Fruit fly (Drosophila melanogaster): Measurements from ENCODE around the gene CG42818.

CG42818 gene

DNA sequence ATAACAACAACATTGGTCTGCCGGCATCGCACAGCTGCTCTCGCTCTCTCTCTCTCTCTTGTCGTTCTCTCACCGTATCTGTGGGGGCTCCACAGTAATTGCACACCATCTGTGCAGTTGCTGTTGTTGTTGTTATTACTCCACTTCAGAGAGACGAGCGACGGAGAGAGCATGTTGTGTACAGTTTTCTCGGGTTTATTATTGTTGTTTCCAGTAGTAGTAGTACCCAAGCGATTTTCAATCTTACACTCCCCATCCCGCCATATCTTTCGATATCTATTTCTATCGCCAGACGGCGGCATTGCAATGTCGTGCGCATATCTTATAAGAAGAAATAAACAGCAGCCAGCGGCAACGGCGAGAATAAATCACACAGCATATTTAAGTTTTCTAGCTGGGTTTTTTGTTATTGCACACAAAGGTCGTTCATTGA lies 26.4 kb downstream of the CG42818 start:
- peak; percentile 65 for TF ChIP-seq CG17801 (GFP tag; optimal IDR thresholded peaks at IDR 0.05; ENCODE audit: partially characterized antibody)

DNA sequence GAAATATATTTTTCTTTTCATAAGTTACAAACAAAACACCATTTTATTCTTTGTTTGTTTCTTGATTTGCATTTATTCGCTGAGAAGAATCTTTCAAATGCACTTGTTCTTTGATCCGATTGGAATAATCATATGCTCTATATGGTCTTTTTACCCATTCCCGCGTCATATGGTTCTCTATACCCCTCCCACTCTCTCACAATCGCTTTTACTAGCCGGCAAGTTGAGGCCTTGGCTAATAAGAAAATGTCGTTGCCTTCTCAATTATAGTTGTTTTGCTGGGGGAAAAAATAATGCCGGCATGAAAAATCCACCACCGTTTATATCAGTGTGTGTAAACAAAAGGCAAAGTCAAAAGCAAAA lies 27.1 kb downstream of the CG42818 start:
- TF ChIP-seq CG17801 (GFP tag; optimal IDR thresholded peaks at IDR 0.05; ENCODE audit: partially characterized antibody) = no peak

DNA sequence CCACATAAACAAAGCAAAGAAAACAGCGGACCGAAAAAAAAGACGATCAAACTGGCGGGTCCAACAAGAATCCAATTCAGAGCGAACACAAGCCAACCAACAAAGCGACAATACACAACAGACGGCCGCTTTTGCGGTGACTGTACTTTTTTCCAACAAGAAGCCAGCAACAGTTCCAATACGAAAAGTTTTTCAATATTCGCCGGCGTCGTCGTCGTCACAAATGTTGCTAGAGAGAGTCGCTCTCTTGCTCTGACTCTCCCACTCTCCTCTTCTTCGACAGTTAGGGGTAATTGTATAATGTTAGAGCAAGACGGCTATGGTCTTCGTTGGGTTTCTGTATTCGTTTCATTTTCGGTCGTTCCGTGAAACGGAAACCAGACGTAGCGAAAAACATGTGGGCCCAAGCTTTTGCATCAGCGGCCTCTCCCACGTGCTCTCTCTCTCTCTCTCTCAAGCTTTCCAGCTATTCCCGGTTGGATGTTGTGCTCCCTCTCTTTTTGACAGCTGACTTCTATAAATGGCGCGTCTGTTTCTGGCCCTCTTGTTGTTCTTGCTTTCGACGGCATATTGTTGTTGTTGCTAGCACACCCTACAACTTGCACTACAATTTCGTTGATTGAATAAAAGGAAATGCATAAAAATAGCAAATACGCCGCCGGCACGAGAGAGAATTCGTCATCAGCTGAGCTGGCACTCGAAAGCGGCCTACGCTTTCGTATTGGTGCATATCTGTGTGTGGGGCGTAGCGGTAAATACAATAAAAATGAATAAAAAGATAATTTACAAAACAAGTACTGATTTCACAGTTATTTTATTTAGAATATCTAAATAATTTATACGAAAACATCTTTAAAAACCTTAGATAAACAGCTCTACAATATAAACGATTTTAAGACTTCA lies 27.7 kb downstream of the CG42818 start:
- peak; percentile 90 for TF ChIP-seq CG17801 (GFP tag; optimal IDR thresholded peaks at IDR 0.05; ENCODE audit: partially characterized antibody)

DNA sequence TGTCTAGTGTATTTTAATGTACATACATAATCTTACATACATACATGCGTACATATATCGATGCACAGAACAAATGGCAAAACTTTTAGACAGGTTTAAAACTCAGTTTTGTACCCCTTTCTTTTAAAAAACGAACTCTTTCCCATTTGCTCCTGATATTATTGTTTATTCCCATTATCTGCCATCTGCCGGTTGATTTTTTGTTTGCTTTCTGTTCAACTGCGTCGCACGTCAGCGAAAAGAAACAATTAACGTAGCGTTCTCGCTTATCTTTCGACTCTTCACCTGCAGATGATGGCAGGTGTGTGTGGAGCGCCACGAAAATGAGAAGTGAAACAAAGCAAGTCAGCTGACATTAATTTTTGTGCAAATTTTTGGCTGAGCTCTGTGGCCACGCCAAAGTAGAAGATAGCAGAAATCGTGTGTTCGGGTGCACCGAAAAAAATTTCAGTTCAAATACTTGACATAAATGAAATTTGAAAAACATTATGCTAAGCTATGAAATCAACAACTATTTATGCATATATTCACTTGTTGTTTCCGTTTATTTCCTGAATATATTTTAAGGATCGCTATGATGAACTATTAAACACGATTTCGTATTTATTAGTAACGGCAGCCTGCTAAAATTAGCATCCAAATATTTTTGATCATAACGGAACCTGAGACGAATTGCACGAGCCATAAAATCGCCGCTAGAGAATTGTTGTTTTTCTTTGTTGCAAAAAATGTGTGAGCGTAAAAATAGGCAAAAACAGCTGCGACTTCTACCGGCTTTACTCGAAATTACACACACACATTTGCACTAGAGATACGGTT lies 29.1 kb downstream of the CG42818 start:
- TF ChIP-seq CG17801 (GFP tag; optimal IDR thresholded peaks at IDR 0.05; ENCODE audit: partially characterized antibody) = peak; percentile 43

DNA sequence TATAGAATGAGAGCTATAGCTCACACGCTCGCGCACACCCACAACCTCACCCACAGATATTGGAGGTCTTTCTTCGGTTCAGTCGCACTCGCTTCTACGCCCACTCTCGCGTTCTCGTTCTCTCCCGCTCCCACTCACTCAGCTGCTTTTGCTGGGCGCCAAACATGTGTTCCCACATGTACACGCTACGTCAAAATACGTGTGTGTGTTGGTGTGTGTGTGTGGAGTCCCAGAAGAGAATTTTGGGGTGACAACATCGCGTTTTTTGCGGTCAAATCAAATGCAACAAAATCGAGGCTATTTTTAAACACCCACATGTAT lies 29.7 kb downstream of the CG42818 start:
- no peak for TF ChIP-seq CG17801 (GFP tag; optimal IDR thresholded peaks at IDR 0.05; ENCODE audit: partially characterized antibody)

DNA sequence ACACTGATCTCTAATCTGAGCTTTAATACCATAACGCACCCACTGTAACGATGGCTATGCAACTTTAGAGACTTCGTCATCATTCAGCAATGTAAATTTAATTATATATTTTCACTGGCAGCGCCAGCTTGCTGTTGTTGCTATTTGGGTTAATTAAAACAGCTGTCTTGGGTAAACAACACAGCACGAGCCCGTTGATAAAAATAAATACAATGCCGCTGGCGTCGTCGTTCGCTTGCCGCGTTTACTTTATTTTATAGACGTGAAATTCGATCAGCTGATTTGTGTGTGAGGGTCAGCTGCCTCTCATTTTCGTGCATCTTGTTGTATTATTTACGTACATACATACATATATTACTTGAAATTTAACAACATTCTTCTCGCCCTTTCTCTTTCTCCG lies 31.0 kb downstream of the CG42818 start:
- TF ChIP-seq CG17801 (GFP tag; optimal IDR thresholded peaks at IDR 0.05; ENCODE audit: partially characterized antibody) = no peak

DNA sequence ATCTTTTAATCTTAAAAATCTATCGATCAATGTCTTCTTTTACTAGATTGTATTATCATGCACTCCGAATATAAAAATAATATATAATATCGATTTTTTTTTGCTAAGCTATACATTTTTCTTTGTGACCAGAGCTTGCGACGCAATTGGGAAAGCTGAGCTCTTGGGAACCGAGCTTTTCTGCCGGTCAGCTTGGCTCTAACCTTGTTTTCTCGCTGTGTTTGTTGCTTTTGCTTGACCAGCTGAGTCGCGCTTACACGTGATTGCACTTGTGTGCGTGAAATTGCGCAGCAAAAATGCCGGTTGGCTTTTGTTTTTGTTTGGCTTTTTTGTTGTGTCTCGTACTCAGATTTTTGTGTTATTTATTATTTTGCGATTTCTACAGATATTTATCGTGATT lies 31.7 kb downstream of the CG42818 start:
- TF ChIP-seq CG17801 (GFP tag; optimal IDR thresholded peaks at IDR 0.05; ENCODE audit: partially characterized antibody) = peak; percentile 35

DNA sequence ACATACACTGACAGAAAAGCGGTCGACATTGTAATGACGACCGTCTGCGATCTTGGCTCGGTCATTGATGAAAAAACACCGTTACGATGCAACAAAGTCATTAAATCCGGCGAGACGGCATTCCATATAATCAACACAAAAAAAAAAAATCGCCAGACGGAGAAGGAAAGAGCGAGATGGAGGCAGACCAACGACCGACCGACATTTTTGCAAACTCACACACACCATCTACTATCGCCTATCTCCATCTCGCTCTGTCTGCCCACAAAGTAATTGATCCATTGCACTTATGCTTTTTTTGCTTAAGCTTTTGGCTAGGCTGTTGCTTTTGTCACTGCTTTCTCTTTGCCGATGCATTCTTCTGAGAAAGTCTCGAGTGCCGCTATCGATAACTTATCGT lies 32.4 kb downstream of the CG42818 start:
- TF ChIP-seq CG17801 (GFP tag; optimal IDR thresholded peaks at IDR 0.05; ENCODE audit: partially characterized antibody) = no peak

DNA sequence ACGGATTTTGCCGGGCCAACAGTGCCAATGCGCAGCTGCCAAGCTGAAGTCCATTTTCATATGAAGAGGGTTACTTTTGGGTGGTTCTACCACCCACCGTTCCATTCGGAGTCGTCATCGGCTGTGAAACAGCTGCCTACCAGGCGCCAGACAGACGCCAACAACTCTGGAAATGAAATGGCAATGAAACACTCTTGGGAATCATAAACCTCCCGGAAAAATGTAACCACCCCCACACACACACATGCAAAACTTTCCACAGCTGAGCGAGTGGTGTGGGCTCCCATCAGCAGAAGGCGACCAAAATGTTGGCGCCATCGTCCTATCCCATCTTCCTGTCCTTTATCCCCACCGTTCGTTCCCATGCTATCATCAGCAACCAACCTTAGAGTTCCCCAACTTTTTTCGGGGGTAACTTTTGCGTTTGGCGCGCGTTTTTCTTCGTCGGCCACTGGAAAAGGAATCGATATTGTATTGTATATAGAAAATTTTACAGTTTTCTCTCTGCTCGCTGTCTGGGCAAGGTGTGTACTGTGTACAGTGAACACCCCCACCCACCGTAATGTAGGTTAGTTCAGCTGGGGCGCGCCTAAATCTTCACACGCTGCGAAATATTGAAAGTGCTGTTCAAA lies 33.6 kb downstream of the CG42818 start:
- TF ChIP-seq CG17801 (GFP tag; optimal IDR thresholded peaks at IDR 0.05; ENCODE audit: partially characterized antibody) = no peak

DNA sequence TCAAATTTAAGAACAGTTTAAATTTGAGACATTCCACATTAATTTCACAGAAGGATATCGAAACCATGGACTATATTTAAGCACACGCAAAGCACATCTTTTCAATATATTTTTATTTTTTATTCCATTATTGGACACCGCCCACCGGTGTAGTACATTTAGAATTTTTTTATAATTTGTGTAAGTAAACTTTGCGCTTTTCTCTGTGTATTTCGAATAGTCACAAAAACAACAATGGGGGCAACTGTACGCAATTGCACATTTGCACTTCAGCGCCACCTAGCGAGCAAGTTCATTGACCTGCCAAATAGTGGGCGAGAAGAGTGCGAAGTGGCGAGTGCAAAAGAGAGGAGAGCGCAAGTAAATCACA lies 34.1 kb downstream of the CG42818 start:
- no peak for TF ChIP-seq CG17801 (GFP tag; optimal IDR thresholded peaks at IDR 0.05; ENCODE audit: partially characterized antibody)

DNA sequence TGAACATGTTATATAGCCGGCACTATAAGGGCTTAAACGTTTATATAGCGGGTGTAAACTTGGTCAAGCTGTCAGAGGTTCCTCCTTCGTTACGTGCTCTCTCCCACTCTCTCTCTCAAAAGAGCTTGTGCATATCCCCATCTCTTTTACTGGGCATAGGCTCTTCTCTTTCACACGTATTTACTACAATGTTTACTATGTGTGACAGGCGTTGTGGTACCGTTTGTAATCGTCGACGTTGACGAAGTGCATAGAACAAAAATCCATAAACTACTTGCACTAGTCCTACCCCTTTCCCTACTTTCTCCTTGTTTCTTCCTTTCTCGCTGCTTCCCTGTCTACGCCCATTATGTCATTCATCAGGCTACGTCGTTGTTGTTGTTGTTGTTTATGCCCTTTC lies 35.1 kb downstream of the CG42818 start:
- no peak for TF ChIP-seq CG17801 (GFP tag; optimal IDR thresholded peaks at IDR 0.05; ENCODE audit: partially characterized antibody)

DNA sequence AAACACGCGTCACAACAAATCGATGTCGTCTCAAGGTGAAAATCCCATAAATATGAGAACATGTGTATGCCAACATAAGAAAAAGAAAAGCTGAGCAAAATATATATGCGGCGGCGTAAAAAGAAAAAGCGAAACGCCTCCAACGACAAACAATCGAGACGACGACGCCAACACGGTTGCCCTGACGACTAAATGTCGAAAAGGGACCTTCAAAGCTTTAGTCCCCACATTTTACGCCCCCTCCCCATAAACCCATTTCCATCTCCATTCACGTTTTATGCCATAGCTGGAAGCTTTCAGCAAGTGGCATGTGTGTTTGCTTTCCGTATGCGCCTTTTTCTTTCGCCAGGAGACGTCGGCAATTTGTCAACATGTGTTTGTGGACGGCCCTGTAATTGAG lies 36.2 kb downstream of the CG42818 start:
- TF ChIP-seq CG17801 (GFP tag; optimal IDR thresholded peaks at IDR 0.05; ENCODE audit: partially characterized antibody) = no peak

DNA sequence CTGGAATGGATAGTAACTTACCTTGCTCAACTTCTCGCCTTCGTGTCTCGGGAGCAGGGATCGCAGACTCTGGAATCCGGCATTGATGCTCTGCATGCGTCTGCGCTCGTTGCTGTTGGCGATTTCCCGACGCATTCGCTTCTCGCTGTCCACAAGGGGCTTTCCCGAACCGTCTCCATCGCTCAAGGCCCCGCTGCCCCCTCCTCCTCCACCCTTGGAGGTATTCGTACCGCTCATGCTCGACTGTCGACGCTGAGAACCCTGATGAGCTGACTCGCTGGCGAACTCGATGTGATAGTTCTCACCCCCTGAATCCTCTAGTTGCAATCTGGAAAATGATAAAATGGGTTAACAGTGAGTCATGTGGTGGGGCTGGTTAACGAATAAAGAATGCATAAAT lies 37.1 kb downstream of the CG42818 start:
- TF ChIP-seq CG17801 (GFP tag; optimal IDR thresholded peaks at IDR 0.05; ENCODE audit: partially characterized antibody) = no peak

DNA sequence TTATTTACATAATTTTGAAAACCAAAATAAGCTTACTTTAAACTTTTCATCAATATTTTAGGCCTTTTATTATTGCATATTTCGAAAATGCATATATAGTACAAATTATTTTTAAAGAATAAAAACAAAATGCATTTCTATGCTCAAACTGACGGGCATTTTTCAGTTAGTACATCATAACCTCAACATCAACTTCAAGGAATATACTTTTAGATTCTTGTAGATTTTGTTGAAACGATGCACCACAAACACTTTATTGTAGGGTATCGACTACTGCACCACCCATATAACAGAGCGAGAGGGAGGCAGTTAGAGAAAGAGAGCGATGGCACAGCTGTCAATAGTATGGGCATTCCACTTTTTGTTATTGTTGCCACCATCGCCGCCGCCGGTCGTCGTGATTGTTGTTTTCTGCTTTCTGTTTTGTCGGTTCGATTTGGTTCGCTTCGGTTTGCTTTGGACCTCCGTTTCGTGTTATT lies 38.1 kb downstream of the CG42818 start:
- peak; percentile 81 for TF ChIP-seq CG17801 (GFP tag; optimal IDR thresholded peaks at IDR 0.05; ENCODE audit: partially characterized antibody)

DNA sequence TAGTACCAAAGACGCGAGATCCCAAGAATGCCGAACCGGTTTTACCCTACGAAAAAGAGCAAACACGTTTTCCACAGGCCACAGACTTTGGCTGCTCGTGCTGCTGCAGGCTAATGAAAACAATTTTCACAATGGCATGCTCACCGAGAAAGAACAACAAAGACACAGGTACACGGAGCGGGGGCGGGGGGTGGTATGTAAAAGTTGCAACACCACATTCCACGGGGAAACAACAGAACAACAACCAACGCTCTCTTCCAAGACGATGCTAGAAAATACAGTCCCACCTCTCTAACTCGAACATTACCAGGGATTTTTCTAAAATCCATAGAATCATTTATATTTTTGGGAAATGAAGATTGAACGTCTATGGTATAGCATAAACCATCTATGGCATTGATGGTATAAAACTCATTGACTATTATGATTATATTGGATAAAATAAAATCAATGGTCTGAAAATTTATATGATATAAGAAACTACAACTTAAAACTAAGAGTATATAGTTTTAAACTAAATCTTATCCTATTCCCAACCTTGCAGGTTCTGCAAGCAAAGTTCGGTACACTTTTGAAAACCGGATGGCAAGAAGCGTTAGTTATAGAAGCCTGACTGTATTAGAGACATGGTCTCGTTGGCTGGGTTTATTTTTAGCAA lies 39.8 kb downstream of the CG42818 start:
- TF ChIP-seq CG17801 (GFP tag; optimal IDR thresholded peaks at IDR 0.05; ENCODE audit: partially characterized antibody) = no peak
